Fruit fly (Drosophila melanogaster) whole organism, adult: ENCODE data around the gene tap.

Experiments
- CG33017 ChIP-seq: fragments of 200-800 bp; sonication (Bioruptor generic); optimal IDR thresholded peaks from 2 replicates; lab custom pipeline; 2018; ENCODE audit warnings: missing biosample characterization, mild to moderate bottlenecking, missing genetic modification characterization, moderate library complexity
- cic ChIP-seq: fragments of 200-800 bp; sonication (Bioruptor generic); optimal IDR thresholded peaks from 2 replicates; lab custom pipeline; 2017; ENCODE audit warnings: missing biosample characterization, mild to moderate bottlenecking, missing genetic modification characterization, moderate library complexity

dm6 chr3L:17358490-17358889, 992 bp upstream of the tap start:
- TF ChIP-seq CG33017 (tag; lab: Kevin White, UChicago): no peak
- TF ChIP-seq cic (GFP tag; lab: Kevin White, UChicago): no peak
